ENCODE assay signal across 3 fruit fly cellular contexts in the genomic region with DNA sequence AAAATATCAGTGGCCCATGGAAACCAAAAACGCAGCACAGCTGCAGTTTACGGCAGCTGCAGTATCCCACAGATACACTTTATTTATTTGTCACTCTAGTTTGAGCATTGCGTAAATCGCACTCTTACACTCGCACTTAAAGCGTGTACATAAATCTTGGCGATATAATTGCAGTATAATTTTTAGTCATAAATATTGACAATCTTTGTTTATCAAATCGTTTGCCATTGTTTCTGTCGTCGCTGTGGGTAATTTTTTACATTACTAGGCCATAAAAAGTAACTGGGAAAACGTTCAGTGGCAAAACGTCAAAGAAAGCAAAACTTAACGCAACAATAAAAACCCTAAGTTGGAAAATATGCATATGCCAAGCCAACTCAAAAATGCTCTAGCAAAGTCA.
A peak's percentile ranks its signal among the peaks of the same experiment; 100 is the strongest.
TF ChIP-seq lines count a peak whose summit lies in the region.

No protein-coding gene starts in this region.

- no peak for TF ChIP-seq CTCF in whole organism, embryonic (GFP tag; optimal IDR thresholded peaks at IDR 0.05; lab: Kevin White, UChicago)

TF ChIP-seq in whole organism, embryonic, 481 proteins besides CTCF, POLR2A, EP300 and RAD21:
- peak; percentile 28; the same call in 1 of the 2 replicates for TF ChIP-seq esg (GFP tag; conservative IDR thresholded peaks at IDR 0.05; lab: Robert Waterston, UW)
- TF ChIP-seq CG14667 (GFP tag; IDR thresholded peaks at IDR 0.05; lab: Robert Waterston, UW), result no peak
- peak; percentile 17 for TF ChIP-seq CG12071 (GFP tag; optimal IDR thresholded peaks at IDR 0.05; lab: Kevin White, UChicago)
- TF ChIP-seq CG2199 (GFP tag; IDR thresholded peaks at IDR 0.05; lab: Robert Waterston, UW), result peak; percentile 80; the same call in 1 of the 3 replicates
- peak; percentile 20 for TF ChIP-seq fd96Cb (tag; optimal IDR thresholded peaks at IDR 0.05; lab: Kevin White, UChicago)
- TF ChIP-seq HLH3B (GFP tag; IDR thresholded peaks at IDR 0.05; lab: Robert Waterston, UW), result 0 out of 2 replicates have a peak, but pooled peaks have one; percentile 29
- no peak for TF ChIP-seq tio (GFP tag; optimal IDR thresholded peaks at IDR 0.05; lab: Kevin White, UChicago)
- TF ChIP-seq Awh (GFP tag; IDR thresholded peaks at IDR 0.05; lab: Robert Waterston, UW), result 0 out of 2 replicates have a peak, but pooled peaks have one; percentile 11
- peak in 1 of 2 experiments; percentile 4 for TF ChIP-seq Pdp1 (GFP tag; optimal IDR thresholded peaks at IDR 0.05; lab: Kevin White, UChicago)
- 0 out of 4 replicates have a peak, but pooled peaks have one; percentile 24 for TF ChIP-seq chinmo (GFP tag; IDR thresholded peaks at IDR 0.05; lab: Robert Waterston, UW; ENCODE audit: partially characterized antibody)
- peak; percentile 38 for TF ChIP-seq ap (GFP tag; IDR thresholded peaks at IDR 0.05; lab: Robert Waterston, UW)
- no peak for TF ChIP-seq CG11456 (GFP tag; IDR thresholded peaks at IDR 0.05; lab: Robert Waterston, UW)
- peak; percentile 19 for TF ChIP-seq Asciz (GFP tag; optimal IDR thresholded peaks at IDR 0.05; lab: Kevin White, UChicago)

TF ChIP-seq in whole organism, prepupa, 60 proteins besides CTCF, POLR2A, EP300 and RAD21:
- TF ChIP-seq pdm3 (GFP tag; optimal IDR thresholded peaks at IDR 0.05; lab: Kevin White, UChicago) (no peak), CG15336 (GFP tag; IDR thresholded peaks at IDR 0.05; lab: Robert Waterston, UW) (no peak), CG32006 (GFP tag; optimal IDR thresholded peaks at IDR 0.05; lab: Kevin White, UChicago) (no peak), Hr38 (GFP tag; optimal IDR thresholded peaks at IDR 0.05; lab: Kevin White, UChicago) (no peak), Lpt (GFP tag; optimal IDR thresholded peaks at IDR 0.05; lab: Kevin White, UChicago) (peak; percentile 69), CG11762 (GFP tag; optimal IDR thresholded peaks at IDR 0.05; lab: Kevin White, UChicago; ENCODE audit: insufficient read depth) (no peak), Eip78C (GFP tag; lab: Kevin White, UChicago) (no peak), CG11294 (GFP tag; IDR thresholded peaks at IDR 0.05; lab: Robert Waterston, UW) (no peak), CG6808 (GFP tag; optimal IDR thresholded peaks at IDR 0.05; lab: Kevin White, UChicago) (no peak), Hr39 (GFP tag; optimal IDR thresholded peaks at IDR 0.05; lab: Kevin White, UChicago) (no peak), svp (GFP tag; lab: Kevin White, UChicago) (no peak), CG8632 (GFP tag; optimal IDR thresholded peaks at IDR 0.05; lab: Kevin White, UChicago) (no peak), CG16779 (tag; optimal IDR thresholded peaks at IDR 0.05; lab: Kevin White, UChicago) (no peak), CG3032 (tag; optimal IDR thresholded peaks at IDR 0.05; lab: Kevin White, UChicago) (no peak), CG3919 (GFP tag; optimal IDR thresholded peaks at IDR 0.05; lab: Kevin White, UChicago) (peak; percentile 65), Hr4 (GFP tag; optimal IDR thresholded peaks at IDR 0.05; lab: Kevin White, UChicago) (peak; percentile 53), vri (GFP tag; optimal IDR thresholded peaks at IDR 0.05; lab: Kevin White, UChicago) (no peak), achi (GFP tag; optimal IDR thresholded peaks at IDR 0.05; lab: Kevin White, UChicago) (no peak), Sox14 (GFP tag; optimal IDR thresholded peaks at IDR 0.05; lab: Kevin White, UChicago) (no peak), CG6163 (GFP tag; IDR thresholded peaks at IDR 0.05; lab: Robert Waterston, UW) (no peak), cyc (GFP tag; optimal IDR thresholded peaks at IDR 0.05; lab: Kevin White, UChicago) (no peak)

TF ChIP-seq in whole organism, pupa, 21 proteins besides CTCF, POLR2A, EP300 and RAD21:
- TF ChIP-seq CG14655 (GFP tag; optimal IDR thresholded peaks at IDR 0.05; lab: Kevin White, UChicago), result no peak
- no peak for TF ChIP-seq D1 (tag; optimal IDR thresholded peaks at IDR 0.05; lab: Kevin White, UChicago)
- no peak for TF ChIP-seq Pif1B (GFP tag; optimal IDR thresholded peaks at IDR 0.05; lab: Kevin White, UChicago)
- no peak for TF ChIP-seq gl (tag; optimal IDR thresholded peaks at IDR 0.05; lab: Kevin White, UChicago)
- peak; percentile 51; the same call in 1 of the 2 replicates for TF ChIP-seq rn (GFP tag; IDR thresholded peaks at IDR 0.05; lab: Robert Waterston, UW)
- TF ChIP-seq CG13204 (GFP tag; optimal IDR thresholded peaks at IDR 0.05; lab: Kevin White, UChicago), result no peak
- TF ChIP-seq CG8159 (tag; optimal IDR thresholded peaks at IDR 0.05; lab: Kevin White, UChicago), result no peak
- TF ChIP-seq Pif1A (GFP tag; optimal IDR thresholded peaks at IDR 0.05; lab: Kevin White, UChicago), result peak; percentile 64
- TF ChIP-seq CG4496 (GFP tag; IDR thresholded peaks at IDR 0.05; lab: Robert Waterston, UW), result peak; percentile 81
- no peak for TF ChIP-seq Snoo (tag; optimal IDR thresholded peaks at IDR 0.05; lab: Kevin White, UChicago)
- peak; percentile 64 for TF ChIP-seq CG32121 (GFP tag; IDR thresholded peaks at IDR 0.05; lab: Robert Waterston, UW)
- no peak for TF ChIP-seq EcR (GFP tag; optimal IDR thresholded peaks at IDR 0.05; lab: Kevin White, UChicago)
- TF ChIP-seq CG12605 (GFP tag; IDR thresholded peaks at IDR 0.05; lab: Robert Waterston, UW), result no peak
- TF ChIP-seq Ets98B (GFP tag; IDR thresholded peaks at IDR 0.05; lab: Robert Waterston, UW), result no peak
- TF ChIP-seq CG15710 (tag; optimal IDR thresholded peaks at IDR 0.05; lab: Kevin White, UChicago), result no peak
